Worm (Caenorhabditis elegans) whole organism, L4/young adult: ENCODE results near the gene unc-46.

Source experiments
- W03F9.2 ChIP-seq: fragments of 150-350 bp; optimal IDR thresholded peaks from 2 replicates; lab custom pipeline; 2014; ENCODE audit warnings: missing biosample characterization, missing genetic modification characterization
- him-1 ChIP-seq: sonication (generic microtip); optimal IDR thresholded peaks from 2 replicates; lab custom pipeline; 2016; ENCODE audit warnings: missing genotype, missing genetic modification reagents, missing genetic modification characterization, missing compliant biosample characterization

DNA sequence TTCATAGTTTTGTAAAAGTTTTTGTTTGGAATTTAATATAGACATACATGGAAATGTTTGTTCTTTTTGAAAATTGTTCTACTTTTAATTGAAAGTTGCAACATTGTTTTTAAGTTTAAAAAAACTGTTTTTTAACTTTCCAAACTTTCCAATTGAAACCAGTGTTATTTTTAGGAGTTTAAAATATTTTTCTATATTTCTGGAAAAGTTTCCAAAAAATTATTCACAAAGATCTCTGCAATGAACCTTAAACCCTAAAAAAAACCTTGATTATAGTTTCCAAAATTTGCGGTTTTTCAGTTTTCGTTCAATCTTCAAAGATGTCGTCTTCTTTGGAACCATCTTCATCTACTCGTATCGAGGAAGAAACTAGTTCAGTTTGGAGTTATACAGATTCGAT is 33.6 kb upstream of the unc-46 start, which contains the start of gene F14F9.4:
- TF ChIP-seq him-1 (tag; lab: Kevin White, UChicago), result no peak
- TF ChIP-seq W03F9.2 (tag; lab: Kevin White, UChicago), result no peak
